Worm (Caenorhabditis elegans): Measurements from ENCODE around the gene hmit-1.1.

ce11 chrV:18511847-18512246 lies 4.7 kb upstream of the hmit-1.1 start:
- no peak for TF ChIP-seq ceh-82 (tag; optimal IDR thresholded peaks at IDR 0.05)
- no peak for TF ChIP-seq dpl-1 (GFP tag; optimal IDR thresholded peaks at IDR 0.05)
- no peak for TF ChIP-seq mxl-3 (GFP tag; optimal IDR thresholded peaks at IDR 0.05)
- no peak for TF ChIP-seq aly-2 (tag; optimal IDR thresholded peaks at IDR 0.05)
- no peak for TF ChIP-seq snpc-4 (tag; optimal IDR thresholded peaks at IDR 0.05)
- TF ChIP-seq lin-38 (GFP tag; IDR thresholded peaks at IDR 0.05), result no peak
- no peak for TF ChIP-seq ZK546.5 (tag; optimal IDR thresholded peaks at IDR 0.05)
- no peak for TF ChIP-seq aha-1 (tag)
- no peak for TF ChIP-seq nhr-48 (tag; optimal IDR thresholded peaks at IDR 0.05)
- TF ChIP-seq ztf-11 (tag; optimal IDR thresholded peaks at IDR 0.05), result no peak
- TF ChIP-seq F49E8.2 (tag; optimal IDR thresholded peaks at IDR 0.05; ENCODE audit: borderline replicate concordance), result no peak
- TF ChIP-seq pqm-1 (tag; optimal IDR thresholded peaks at IDR 0.05), result no peak
- no peak for TF ChIP-seq zag-1 (tag; optimal IDR thresholded peaks at IDR 0.05)
- TF ChIP-seq ama-1 (optimal IDR thresholded peaks at IDR 0.05), result no peak
